Worm (Caenorhabditis elegans) whole organism, L2 larva: ENCODE measurements around the gene F08D12.7.

Experiments
- C34F6.9 ChIP-seq: fragments of 150-350 bp; optimal IDR thresholded peaks from 2 replicates; lab custom pipeline; 2014; ENCODE audit warnings: missing biosample characterization, missing genetic modification characterization
- F13H6.1 ChIP-seq: sonication (generic microtip); optimal IDR thresholded peaks from 2 replicates; lab custom pipeline; 2016; ENCODE audit warnings: missing genetic modification characterization, missing compliant biosample characterization
- ZK546.5 ChIP-seq: sonication (generic microtip); optimal IDR thresholded peaks from 2 replicates; lab custom pipeline; 2017; ENCODE audit warnings: missing biosample characterization, missing genetic modification characterization
- ama-1 ChIP-seq: fragments of 150-350 bp; optimal IDR thresholded peaks from 2 replicates; lab custom pipeline; 2018; ENCODE audit warnings: inconsistent platforms
- dmd-4 ChIP-seq: sonication (generic microtip); optimal IDR thresholded peaks from 2 replicates; lab custom pipeline; 2017; ENCODE audit warnings: missing biosample characterization, missing genetic modification characterization
- elt-1 ChIP-seq: fragments of 150-350 bp; optimal IDR thresholded peaks from 2 replicates; lab custom pipeline; 2014; ENCODE audit warnings: missing biosample characterization, missing genetic modification characterization
- nhr-12 ChIP-seq: fragments of 150-350 bp; optimal IDR thresholded peaks from 2 replicates; lab custom pipeline; 2014; ENCODE audit warnings: missing biosample characterization, missing genetic modification characterization
- nhr-237 ChIP-seq: fragments of 150-350 bp; optimal IDR thresholded peaks from 2 replicates; lab custom pipeline; 2014; ENCODE audit warnings: missing biosample characterization, missing genetic modification characterization
- nhr-25 ChIP-seq: fragments of 150-350 bp; sonication (generic microtip); optimal IDR thresholded peaks from 3 replicates; lab custom pipeline; 2014; ENCODE audit warnings: missing biosample characterization, missing genetic modification characterization
- snpc-4 ChIP-seq: fragments of 150-350 bp; optimal IDR thresholded peaks from 2 replicates; lab custom pipeline; 2014; ENCODE audit warnings: missing biosample characterization, missing genetic modification characterization
- ztf-11 ChIP-seq: sonication (generic microtip); optimal IDR thresholded peaks from 2 replicates; lab custom pipeline; 2017; ENCODE audit warnings: missing biosample characterization, missing genetic modification characterization

DNA sequence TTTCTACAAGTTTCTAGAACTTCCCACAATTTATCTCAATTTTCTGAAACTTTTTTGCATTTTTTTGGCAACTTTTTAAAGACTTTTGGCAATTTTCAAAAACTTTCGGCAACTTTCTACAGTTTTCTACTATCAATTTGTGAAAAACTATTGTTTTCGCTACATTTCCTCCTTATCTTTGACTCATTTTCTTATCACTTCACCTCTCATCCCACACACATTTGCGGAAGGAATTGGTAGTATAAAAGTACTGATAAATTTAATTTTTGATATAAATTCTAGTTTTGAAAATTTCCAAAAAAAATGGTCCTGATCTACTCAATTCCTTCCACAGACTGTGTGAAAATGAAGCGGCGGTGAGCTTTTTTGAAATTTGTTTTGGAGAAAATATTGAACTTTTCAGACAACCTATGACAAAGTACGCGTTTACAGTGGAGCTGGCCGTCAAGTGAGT lies 19.3 kb downstream of the F08D12.7 start, which contains the start of gene F29A7.4:
- TF ChIP-seq F13H6.1 (no peak), snpc-4 (tag; lab: Kevin White, UChicago) (no peak), ZK546.5 (no peak), nhr-12 (tag; lab: Kevin White, UChicago) (no peak), nhr-25 (tag; lab: Kevin White, UChicago) (no peak), nhr-237 (tag; lab: Kevin White, UChicago) (no peak), elt-1 (no peak), ztf-11 (tag; lab: Kevin White, UChicago) (no peak), dmd-4 (tag; lab: Kevin White, UChicago) (no peak), C34F6.9 (no peak), ama-1 (lab: Kevin White, UChicago) (no peak)
